Worm (Caenorhabditis elegans) whole organism, young adult: ENCODE results near the gene C29F7.2.

Source experiments
- D2030.7 ChIP-seq: fragments of 200-800 bp; sonication (Bioruptor generic); IDR thresholded peaks from 2 replicates; pipeline ENCODE4 v1.3.6; 2022; ENCODE audit warnings: missing genetic modification reagents, missing genetic modification characterization, missing compliant biosample characterization
- K11D2.4 ChIP-seq: fragments of 200-800 bp; sonication (Bioruptor generic); IDR thresholded peaks from 2 replicates; pipeline ENCODE4 v1.3.6; 2022; ENCODE audit warnings: missing genetic modification reagents, missing genetic modification characterization, missing compliant biosample characterization
- T07F8.4 ChIP-seq: sonication (generic microtip); optimal IDR thresholded peaks from 2 replicates; lab custom pipeline; 2016; ENCODE audit warnings: mild to moderate bottlenecking, missing genetic modification characterization, moderate library complexity, missing compliant biosample characterization
- Y53G8AR.9 ChIP-seq: fragments of 200-800 bp; sonication (Bioruptor generic); conservative IDR thresholded peaks from 2 replicates; pipeline ENCODE4 v1.3.6; 2022; ENCODE audit warnings: missing genetic modification reagents, missing genetic modification characterization, missing compliant biosample characterization
- Y56A3A.18 ChIP-seq: fragments of 200-800 bp; sonication (Bioruptor generic); IDR thresholded peaks from 2 replicates; pipeline ENCODE4 v1.3.6; 2022; ENCODE audit warnings: missing genetic modification reagents, missing genetic modification characterization, missing compliant biosample characterization
- Y67H2A.10 ChIP-seq: fragments of 200-800 bp; sonication (Bioruptor generic); conservative IDR thresholded peaks from 2 replicates; pipeline ENCODE4 v1.3.6; 2022; ENCODE audit warnings: missing genetic modification reagents, missing genetic modification characterization, missing compliant biosample characterization
- Y79H2A.3 ChIP-seq: fragments of 200-800 bp; sonication (Bioruptor generic); conservative IDR thresholded peaks from 2 replicates; pipeline ENCODE4 v1.3.6; 2022; ENCODE audit warnings: missing genetic modification reagents, missing genetic modification characterization, missing compliant biosample characterization
- Y95B8A.8 ChIP-seq: fragments of 200-800 bp; sonication (Bioruptor generic); IDR thresholded peaks from 2 replicates; pipeline ENCODE4 v1.3.6; 2022; ENCODE audit warnings: missing genetic modification reagents, missing genetic modification characterization, missing compliant biosample characterization
- ZK185.1 ChIP-seq: sonication (generic microtip); optimal IDR thresholded peaks from 2 replicates; lab custom pipeline; 2016; ENCODE audit warnings: mild to moderate bottlenecking, missing genetic modification characterization, missing compliant biosample characterization; ENCODE audit not compliant: poor library complexity, severe bottlenecking
- athp-1 ChIP-seq: sonication (generic microtip); optimal IDR thresholded peaks from 2 replicates; lab custom pipeline; 2017; ENCODE audit warnings: mild to moderate bottlenecking, missing genetic modification characterization, missing compliant biosample characterization
- attf-3 ChIP-seq: fragments of 200-800 bp; sonication (Bioruptor generic); conservative IDR thresholded peaks from 2 replicates; pipeline ENCODE4 v1.3.6; 2022; ENCODE audit warnings: missing genetic modification reagents, missing genetic modification characterization, missing compliant biosample characterization
- attf-6 ChIP-seq: fragments of 200-800 bp; sonication (Bioruptor generic); IDR thresholded peaks from 2 replicates; pipeline ENCODE4 v1.3.6; 2022; ENCODE audit warnings: missing genetic modification reagents, missing genetic modification characterization, missing compliant biosample characterization
- bed-2 ChIP-seq: fragments of 200-800 bp; sonication (Bioruptor generic); IDR thresholded peaks from 2 replicates; pipeline ENCODE4 v1.3.6; 2022; ENCODE audit warnings: missing genetic modification reagents, missing genetic modification characterization, missing compliant biosample characterization
- ceh-100 ChIP-seq: fragments of 200-800 bp; sonication (Bioruptor generic); IDR thresholded peaks from 2 replicates; pipeline ENCODE4 v1.3.6; 2022; ENCODE audit warnings: missing genetic modification reagents, missing genetic modification characterization, missing compliant biosample characterization
- ceh-27 ChIP-seq: fragments of 200-800 bp; sonication (Bioruptor generic); optimal IDR thresholded peaks from 2 replicates; lab custom pipeline; 2018; ENCODE audit warnings: mild to moderate bottlenecking, missing genetic modification characterization, moderate library complexity, missing compliant biosample characterization
- ceh-40 ChIP-seq: fragments of 200-800 bp; sonication (Bioruptor generic); IDR thresholded peaks from 2 replicates; pipeline ENCODE4 v1.3.6; 2022; ENCODE audit warnings: missing genetic modification characterization, missing compliant biosample characterization
- ceh-58 ChIP-seq: fragments of 200-800 bp; sonication (Bioruptor generic); IDR thresholded peaks from 2 replicates; pipeline ENCODE4 v1.3.6; 2022; ENCODE audit warnings: missing genetic modification characterization, missing compliant biosample characterization
- chd-7 ChIP-seq: sonication (generic microtip); optimal IDR thresholded peaks from 2 replicates; lab custom pipeline; 2016; ENCODE audit warnings: mild to moderate bottlenecking, missing genetic modification characterization, moderate library complexity, missing compliant biosample characterization
- dox-1 ChIP-seq: fragments of 200-800 bp; sonication (Bioruptor generic); IDR thresholded peaks from 2 replicates; pipeline ENCODE4 v1.3.6; 2022; ENCODE audit warnings: missing genetic modification reagents, missing genetic modification characterization, missing compliant biosample characterization
- dpff-1 ChIP-seq: sonication (generic microtip); optimal IDR thresholded peaks from 2 replicates; lab custom pipeline; 2017; ENCODE audit warnings: mild to moderate bottlenecking, missing genetic modification characterization, missing compliant biosample characterization
- egl-44 ChIP-seq: fragments of 200-800 bp; sonication (Bioruptor generic); IDR thresholded peaks from 2 replicates; pipeline ENCODE4 v1.3.6; 2022; ENCODE audit warnings: missing genetic modification reagents, missing genetic modification characterization, missing compliant biosample characterization
- ekl-4 ChIP-seq: fragments of 200-800 bp; sonication (Bioruptor generic); IDR thresholded peaks from 2 replicates; pipeline ENCODE4 v1.3.6; 2022; ENCODE audit warnings: missing genetic modification reagents, missing genetic modification characterization, missing compliant biosample characterization
- fkh-3 ChIP-seq: sonication (generic microtip); optimal IDR thresholded peaks from 2 replicates; lab custom pipeline; 2016; ENCODE audit warnings: mild to moderate bottlenecking, missing genetic modification characterization, missing compliant biosample characterization
- him-1 ChIP-seq: sonication (generic microtip); optimal IDR thresholded peaks from 2 replicates; lab custom pipeline; 2016; ENCODE audit warnings: missing genotype, missing genetic modification reagents, missing genetic modification characterization, missing compliant biosample characterization
- hlh-26 ChIP-seq: fragments of 200-800 bp; sonication (Bioruptor generic); conservative IDR thresholded peaks from 2 replicates; pipeline ENCODE4 v1.3.6; 2022; ENCODE audit warnings: missing genetic modification reagents, missing genetic modification characterization, missing compliant biosample characterization
- lin-26 ChIP-seq: fragments of 200-800 bp; sonication (Bioruptor generic); IDR thresholded peaks from 2 replicates; pipeline ENCODE4 v1.3.6; 2022; ENCODE audit warnings: missing genetic modification reagents, missing genetic modification characterization, missing compliant biosample characterization
- lin-35 ChIP-seq, 3 experiments: fragments of 150-350 bp in 2 of 3; sonication (generic microtip) in 1 of 3; optimal IDR thresholded peaks; 2 replicates each; lab custom pipeline; 2014 to 2018; ENCODE audit warnings: missing biosample characterization in 3 of 3, missing genetic modification characterization in 3 of 3, missing genetic modification reagents in 3 of 3
- lin-40 ChIP-seq: sonication (generic microtip); optimal IDR thresholded peaks from 2 replicates; lab custom pipeline; 2016; ENCODE audit warnings: missing genetic modification characterization, mild to moderate bottlenecking, missing compliant biosample characterization, missing genotype, missing genetic modification reagents
- lin-54 ChIP-seq: fragments of 200-800 bp; sonication (Bioruptor generic); optimal IDR thresholded peaks from 2 replicates; lab custom pipeline; 2018; ENCODE audit warnings: mild to moderate bottlenecking, missing genetic modification characterization, missing compliant biosample characterization
- madf-10 ChIP-seq: sonication (generic microtip); optimal IDR thresholded peaks from 2 replicates; lab custom pipeline; 2016; ENCODE audit warnings: mild to moderate bottlenecking, missing genetic modification characterization, missing compliant biosample characterization
- madf-6 ChIP-seq: fragments of 200-800 bp; sonication (Bioruptor generic); IDR thresholded peaks from 2 replicates; pipeline ENCODE4 v1.3.6; 2022; ENCODE audit warnings: missing genetic modification reagents, missing genetic modification characterization, missing compliant biosample characterization
- mes-4 ChIP-seq: sonication (generic microtip); optimal IDR thresholded peaks from 2 replicates; lab custom pipeline; 2016; ENCODE audit warnings: missing genotype, missing genetic modification characterization, missing compliant biosample characterization
- mxl-1 ChIP-seq: sonication (generic microtip); optimal IDR thresholded peaks from 2 replicates; lab custom pipeline; 2016; ENCODE audit warnings: missing genetic modification characterization, missing compliant biosample characterization
- nfyb-1 ChIP-seq: fragments of 200-800 bp; sonication (Bioruptor generic); IDR thresholded peaks from 2 replicates; pipeline ENCODE4 v1.3.6; 2022; ENCODE audit warnings: missing genetic modification reagents, missing genetic modification characterization, missing compliant biosample characterization
- nhr-179 ChIP-seq: sonication (generic microtip); optimal IDR thresholded peaks from 2 replicates; lab custom pipeline; 2016; ENCODE audit warnings: mild to moderate bottlenecking, missing genetic modification characterization, missing compliant biosample characterization
- nhr-27 ChIP-seq: fragments of 200-800 bp; sonication (Bioruptor generic); optimal IDR thresholded peaks from 2 replicates; lab custom pipeline; 2018; ENCODE audit warnings: mild to moderate bottlenecking, missing genetic modification characterization, moderate library complexity, missing compliant biosample characterization
- rcor-1 ChIP-seq: fragments of 200-800 bp; sonication (Bioruptor generic); IDR thresholded peaks from 2 replicates; pipeline ENCODE4 v1.3.6; 2022; ENCODE audit warnings: missing genetic modification reagents, missing genetic modification characterization, missing compliant biosample characterization
- snpc-3.4 ChIP-seq: sonication (generic microtip); optimal IDR thresholded peaks from 2 replicates; lab custom pipeline; 2017; ENCODE audit warnings: missing genetic modification characterization, mild to moderate bottlenecking, missing compliant biosample characterization, antibody characterized with exemption, moderate library complexity, missing genotype, missing genetic modification reagents
- snpc-4 ChIP-seq, 5 experiments: fragments of 150-350 bp in 1 of 5; sonication (generic microtip) in 4 of 5; optimal IDR thresholded peaks; 2 replicates each; lab custom pipeline; 2014 to 2018; ENCODE audit warnings: missing genetic modification characterization in 5 of 5, missing biosample characterization in 3 of 5, antibody characterized with exemption in 2 of 5, mild to moderate bottlenecking in 2 of 5, missing compliant biosample characterization in 2 of 5, missing genotype in 2 of 5, moderate library complexity in 2 of 5, missing genetic modification reagents in 1 of 5
- somi-1 ChIP-seq: fragments of 200-800 bp; sonication (Bioruptor generic); optimal IDR thresholded peaks from 2 replicates; lab custom pipeline; 2018; ENCODE audit warnings: mild to moderate bottlenecking, missing genetic modification characterization, missing compliant biosample characterization
- sptf-2 ChIP-seq: fragments of 200-800 bp; sonication (Bioruptor generic); optimal IDR thresholded peaks from 2 replicates; lab custom pipeline; 2018; ENCODE audit warnings: mild to moderate bottlenecking, missing genetic modification characterization, missing compliant biosample characterization
- tbp1 ChIP-seq: fragments of 200-800 bp; sonication (Bioruptor generic); optimal IDR thresholded peaks from 2 replicates; lab custom pipeline; 2018; ENCODE audit warnings: mild to moderate bottlenecking, missing genetic modification characterization, missing compliant biosample characterization
- unc-130 ChIP-seq: sonication (generic microtip); optimal IDR thresholded peaks from 2 replicates; lab custom pipeline; 2016; ENCODE audit warnings: missing genetic modification reagents, missing genetic modification characterization, missing compliant biosample characterization
- zim-3 ChIP-seq: sonication (generic microtip); optimal IDR thresholded peaks from 2 replicates; lab custom pipeline; 2017; ENCODE audit warnings: mild to moderate bottlenecking, missing genetic modification characterization, moderate library complexity, missing compliant biosample characterization
- ztf-18 ChIP-seq: sonication (generic microtip); optimal IDR thresholded peaks from 2 replicates; lab custom pipeline; 2016; ENCODE audit warnings: missing genotype, mild to moderate bottlenecking, missing genetic modification characterization, missing compliant biosample characterization

Gene C29F7.2

DNA sequence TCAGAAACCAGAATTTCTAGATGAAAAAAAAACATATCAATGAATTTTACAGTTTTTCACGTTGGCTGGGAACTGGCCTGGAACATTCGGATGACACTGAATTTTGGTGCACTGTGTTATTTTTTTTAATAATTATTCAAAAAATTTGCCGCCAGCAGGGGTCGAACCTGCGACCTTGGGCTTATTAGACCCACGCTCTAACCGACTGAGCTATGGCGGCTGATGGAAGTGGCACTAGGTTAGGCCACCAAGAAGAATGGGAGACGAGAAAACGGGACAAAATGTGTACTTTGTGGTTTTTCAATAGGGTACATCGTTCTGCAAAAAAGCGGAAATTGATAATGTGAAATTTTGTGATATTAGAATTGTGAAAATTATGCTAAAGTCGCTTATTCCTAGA, 904 bp upstream of the C29F7.2 start (continued):
- TF ChIP-seq attf-3 (GFP tag; lab: Robert Waterston, UW) (no peak), him-1 (tag; lab: Kevin White, UChicago) (peak; percentile 85), D2030.7 (peak; percentile 50), zim-3 (peak; percentile 17), sptf-2 (no peak), lin-40 (tag; lab: Kevin White, UChicago) (peak; percentile 43), nfyb-1 (GFP tag; lab: Robert Waterston, UW) (peak; percentile 44; the same call in 1 of the 2 replicates), K11D2.4 (GFP tag; lab: Robert Waterston, UW) (no peak), rcor-1 (GFP tag; lab: Robert Waterston, UW) (peak; percentile 36; the same call in 1 of the 2 replicates), bed-2 (GFP tag; lab: Robert Waterston, UW) (no peak), Y79H2A.3 (GFP tag; lab: Robert Waterston, UW) (no peak), T07F8.4 (tag; lab: Kevin White, UChicago) (peak; percentile 12), chd-7 (tag; lab: Kevin White, UChicago) (peak; percentile 55), egl-44 (peak; percentile 50; the same call in 1 of the 2 replicates), madf-10 (tag; lab: Kevin White, UChicago) (peak; percentile 44), madf-6 (GFP tag; lab: Robert Waterston, UW) (no peak; the same call in 1 of the 2 replicates), dpff-1 (tag; lab: Kevin White, UChicago) (no peak), ZK185.1 (peak; percentile 31), lin-35 (GFP tag; optimal IDR thresholded peaks at IDR 0.05; lab: Kevin White, UChicago) (peak in 1 of 3 experiments; percentile 20), mxl-1 (tag; lab: Kevin White, UChicago) (peak; percentile 33), ekl-4 (GFP tag; lab: Robert Waterston, UW) (peak; percentile 37; the same call in 1 of the 2 replicates), ceh-40 (0 out of 2 replicates have a peak, but pooled peaks have one; percentile 61)

DNA sequence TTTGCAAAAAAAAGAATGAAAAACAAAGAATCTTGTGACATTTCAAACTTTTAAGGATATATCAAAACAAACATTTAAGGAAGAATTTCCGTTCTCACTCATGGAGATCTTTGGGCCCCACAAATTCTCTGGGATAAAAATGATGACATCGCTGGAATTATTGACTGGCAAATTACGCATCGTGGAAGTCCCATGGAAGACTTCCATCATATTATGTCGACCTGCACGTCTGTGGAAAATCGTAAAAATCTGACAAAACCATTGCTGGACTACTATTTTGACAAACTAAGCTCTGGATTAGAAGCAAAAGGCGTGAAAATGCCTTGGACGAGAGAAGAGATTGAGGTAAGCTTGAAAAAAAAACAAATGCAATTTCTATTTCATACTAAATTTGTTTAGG, 1.6 kb downstream of the C29F7.2 start:
- no peak for TF ChIP-seq attf-6 (GFP tag; lab: Robert Waterston, UW)
- TF ChIP-seq Y79H2A.3 (GFP tag; lab: Robert Waterston, UW), result no peak
- TF ChIP-seq Y95B8A.8 (GFP tag; lab: Robert Waterston, UW), result no peak

DNA sequence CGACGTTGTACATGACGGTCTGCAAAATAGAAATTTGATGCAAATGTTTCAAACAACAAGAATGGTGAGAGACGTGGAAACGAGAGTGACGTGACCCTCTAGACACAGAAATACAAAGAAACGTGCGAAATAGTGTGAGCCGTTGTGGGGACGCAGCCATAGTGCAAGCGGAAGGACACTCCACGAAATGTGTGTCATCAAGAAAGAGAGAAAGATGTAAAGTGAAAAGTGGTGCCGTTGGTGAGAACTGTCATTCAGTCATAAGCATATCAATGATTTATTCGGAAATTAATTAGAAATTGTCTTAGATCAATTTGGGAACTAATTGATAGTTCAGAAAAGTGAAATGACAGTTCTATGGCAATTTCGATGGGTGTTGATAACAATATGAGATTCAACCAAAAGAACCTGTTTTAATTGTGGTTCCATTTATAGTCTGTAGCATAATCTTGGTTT, 4.0 kb downstream of the C29F7.2 start, which contains the start of gene C29F7.3:
Gene C29F7.3, minus strand, starts transcription at position 51 of the 456 bp plus-strand sequence.
- TF ChIP-seq athp-1 (tag; lab: Kevin White, UChicago) (no peak), ceh-100 (GFP tag; lab: Robert Waterston, UW) (no peak), unc-130 (no peak), nhr-27 (tag; lab: Kevin White, UChicago) (no peak), nhr-179 (tag; lab: Kevin White, UChicago) (no peak), snpc-4 (GFP tag; optimal IDR thresholded peaks at IDR 0.05; lab: Kevin White, UChicago) (no peak), snpc-4 (tag; optimal IDR thresholded peaks at IDR 0.05; lab: Kevin White, UChicago) (no peak), fkh-3 (no peak), somi-1 (GFP tag; lab: Kevin White, UChicago) (peak; percentile 16), snpc-3.4 (tag; lab: Kevin White, UChicago) (no peak), Y79H2A.3 (GFP tag; lab: Robert Waterston, UW) (no peak), ztf-18 (tag; lab: Kevin White, UChicago) (no peak), tbp1 (GFP tag; lab: Kevin White, UChicago) (peak; percentile 7), lin-54 (GFP tag; lab: Kevin White, UChicago) (no peak), lin-26 (no peak), mes-4 (tag; lab: Kevin White, UChicago) (no peak), ceh-27 (GFP tag; lab: Kevin White, UChicago) (no peak), Y56A3A.18 (GFP tag; lab: Robert Waterston, UW) (no peak), ceh-58 (no peak), dox-1 (GFP tag; lab: Robert Waterston, UW) (peak; percentile 58; the same call in 1 of the 2 replicates), hlh-26 (GFP tag; lab: Robert Waterston, UW) (no peak), egl-44 (0 out of 2 replicates have a peak, but pooled peaks have one; percentile 12), Y67H2A.10 (no peak), bed-2 (GFP tag; lab: Robert Waterston, UW) (no peak), Y53G8AR.9 (GFP tag; lab: Robert Waterston, UW) (no peak)
